Worm (Caenorhabditis elegans): ENCODE results near the gene ttc-17.

ce11 chrV:8948996-8949395 is 7.8 kb upstream of the ttc-17 start:
- TF ChIP-seq hmg-4 (GFP tag; optimal IDR thresholded peaks at IDR 0.05), result no peak
- TF ChIP-seq ceh-13 (GFP tag; optimal IDR thresholded peaks at IDR 0.05), result no peak
- no peak for TF ChIP-seq ama-1 (optimal IDR thresholded peaks at IDR 0.05)
- no peak for TF ChIP-seq sea-1 (GFP tag; conservative IDR thresholded peaks at IDR 0.05)
- TF ChIP-seq flt-1 (GFP tag; IDR thresholded peaks at IDR 0.05), result no peak
